Fruit fly (Drosophila melanogaster) whole organism, embryonic: ENCODE data around the gene UQCR-C2.

ENCODE experiments used
- Ada2b ChIP-seq: fragments of 200-800 bp; sonication (Bioruptor generic); IDR thresholded peaks from 2 replicates; pipeline ENCODE4 v1.3.6; 2022; ENCODE audit warnings: missing biosample characterization, missing genetic modification characterization
- Adf1 ChIP-seq: fragments of 200-800 bp; sonication (Bioruptor generic); IDR thresholded peaks from 2 replicates; pipeline ENCODE4 v1.3.6; 2022; ENCODE audit warnings: missing biosample characterization, missing genetic modification characterization
- Antp ChIP-seq: fragments of 200-800 bp; sonication (Bioruptor generic); optimal IDR thresholded peaks from 3 replicates; lab custom pipeline; 2016; ENCODE audit warnings: missing biosample characterization, missing genetic modification characterization
- Bgb ChIP-seq: fragments of 200-800 bp; sonication (Bioruptor generic); IDR thresholded peaks from 2 replicates; pipeline ENCODE4 v1.3.6; 2022; ENCODE audit warnings: missing biosample characterization, missing genetic modification characterization; ENCODE audit not compliant: partially characterized antibody
- CG10267 ChIP-seq: fragments of 200-800 bp; sonication (Bioruptor generic); optimal IDR thresholded peaks from 2 replicates; lab custom pipeline; 2018; ENCODE audit warnings: missing biosample characterization, mild to moderate bottlenecking, missing genetic modification characterization, moderate library complexity
- CG10543 ChIP-seq: fragments of 200-800 bp; sonication (Bioruptor generic); optimal IDR thresholded peaks from 3 replicates; lab custom pipeline; 2017; ENCODE audit warnings: missing biosample characterization, mild to moderate bottlenecking, missing genetic modification characterization, moderate library complexity
- CG12744 ChIP-seq: fragments of 200-800 bp; sonication (Bioruptor generic); optimal IDR thresholded peaks from 2 replicates; lab custom pipeline; 2016; ENCODE audit warnings: missing biosample characterization, missing genetic modification characterization
- CG13775 ChIP-seq: fragments of 200-800 bp; sonication (Bioruptor generic); optimal IDR thresholded peaks from 3 replicates; lab custom pipeline; 2017; ENCODE audit warnings: missing biosample characterization, mild to moderate bottlenecking, missing genetic modification characterization
- CG17328 ChIP-seq: fragments of 200-800 bp; sonication (Bioruptor generic); IDR thresholded peaks from 2 replicates; pipeline ENCODE4 v1.3.6; 2022; ENCODE audit warnings: missing biosample characterization, missing genetic modification characterization
- CG18476 ChIP-seq: fragments of 200-800 bp; sonication (Bioruptor generic); optimal IDR thresholded peaks from 2 replicates; lab custom pipeline; 2016; ENCODE audit warnings: missing biosample characterization, mild to moderate bottlenecking, missing genetic modification characterization
- CG2116 ChIP-seq: fragments of 200-800 bp; sonication (Bioruptor generic); optimal IDR thresholded peaks from 3 replicates; lab custom pipeline; 2018; ENCODE audit warnings: missing biosample characterization, mild to moderate bottlenecking, missing genetic modification characterization
- CG2202 ChIP-seq: fragments of 200-800 bp; sonication (Bioruptor generic); optimal IDR thresholded peaks from 2 replicates; lab custom pipeline; 2018; ENCODE audit warnings: missing biosample characterization, mild to moderate bottlenecking, missing genetic modification characterization
- CG3065 ChIP-seq: fragments of 200-800 bp; sonication (Bioruptor generic); optimal IDR thresholded peaks from 2 replicates; lab custom pipeline; 2016; ENCODE audit warnings: missing biosample characterization, missing genetic modification characterization
- CG31441 ChIP-seq: fragments of 200-800 bp; sonication (Bioruptor generic); IDR thresholded peaks from 2 replicates; pipeline ENCODE4 v1.3.6; 2022; ENCODE audit warnings: missing biosample characterization, missing genetic modification characterization
- CG32532 ChIP-seq: fragments of 200-800 bp; sonication (Bioruptor generic); IDR thresholded peaks from 2 replicates; pipeline ENCODE4 v1.3.6; 2022; ENCODE audit warnings: missing biosample characterization, missing genetic modification characterization
- CG3847 ChIP-seq: fragments of 200-800 bp; sonication (Bioruptor generic); IDR thresholded peaks from 2 replicates; pipeline ENCODE4 v1.3.6; 2022; ENCODE audit warnings: missing biosample characterization, missing genetic modification characterization
- CG4282 ChIP-seq: fragments of 200-800 bp; sonication (Bioruptor generic); optimal IDR thresholded peaks from 2 replicates; lab custom pipeline; 2016; ENCODE audit warnings: missing biosample characterization, missing genetic modification characterization
- CG6813 ChIP-seq: fragments of 200-800 bp; sonication (Bioruptor generic); optimal IDR thresholded peaks from 2 replicates; lab custom pipeline; 2017; ENCODE audit warnings: missing biosample characterization, missing genetic modification characterization, mild to moderate bottlenecking, moderate library complexity, missing genetic modification reagents
- CG6854 ChIP-seq: fragments of 200-800 bp; sonication (Bioruptor generic); optimal IDR thresholded peaks from 3 replicates; lab custom pipeline; 2017; ENCODE audit warnings: missing biosample characterization, mild to moderate bottlenecking, missing genetic modification characterization
- CG7372 ChIP-seq: fragments of 200-800 bp; sonication (Bioruptor generic); IDR thresholded peaks from 2 replicates; pipeline ENCODE4 v1.3.6; 2022; ENCODE audit warnings: missing biosample characterization, missing genetic modification characterization
- CG9437 ChIP-seq: fragments of 200-800 bp; sonication (Bioruptor generic); optimal IDR thresholded peaks from 2 replicates; lab custom pipeline; 2018; ENCODE audit warnings: missing biosample characterization, mild to moderate bottlenecking, missing genetic modification characterization
- Dip3 ChIP-seq: fragments of 200-800 bp; sonication (Bioruptor generic); optimal IDR thresholded peaks from 3 replicates; lab custom pipeline; 2016; ENCODE audit warnings: missing biosample characterization, missing genetic modification characterization
- Doc2 ChIP-seq: fragments of 200-800 bp; sonication (Bioruptor generic); IDR thresholded peaks from 2 replicates; pipeline ENCODE4 v1.3.6; 2022; ENCODE audit warnings: missing biosample characterization, missing genetic modification characterization
- Doc3 ChIP-seq: fragments of 200-800 bp; sonication (Bioruptor generic); IDR thresholded peaks from 3 replicates; pipeline ENCODE4 v1.3.6; 2022; ENCODE audit warnings: missing biosample characterization, missing genetic modification characterization; ENCODE audit not compliant: partially characterized antibody
- Ets65A ChIP-seq: fragments of 200-800 bp; sonication (Bioruptor generic); peaks from one replicate; lab custom pipeline; 2016; ENCODE audit warnings: missing biosample characterization, missing genetic modification characterization
- Ets97D ChIP-seq: fragments of 200-800 bp; sonication (Bioruptor generic); optimal IDR thresholded peaks from 3 replicates; lab custom pipeline; 2016; ENCODE audit warnings: missing biosample characterization, missing genetic modification characterization
- Fer3 ChIP-seq: fragments of 200-800 bp; sonication (Bioruptor generic); optimal IDR thresholded peaks from 2 replicates; lab custom pipeline; 2018; ENCODE audit warnings: missing biosample characterization, mild to moderate bottlenecking, missing genetic modification characterization, moderate library complexity
- Hr51 ChIP-seq, 2 experiments: fragments of 200-800 bp; sonication (Bioruptor generic); optimal IDR thresholded peaks; 2 replicates in 1 of 2; 3 replicates in 1 of 2; lab custom pipeline; 2016 to 2018; ENCODE audit warnings: missing biosample characterization in 2 of 2, missing genetic modification characterization in 2 of 2, mild to moderate bottlenecking in 1 of 2, moderate library complexity in 1 of 2
- Med ChIP-seq: fragments of 200-800 bp; sonication (Bioruptor generic); peaks from one replicate; lab custom pipeline; 2016; ENCODE audit warnings: missing biosample characterization, missing genetic modification characterization, mild to moderate bottlenecking, inconsistent platforms, moderate library complexity
- Mes4 ChIP-seq: fragments of 200-800 bp; sonication (Bioruptor generic); optimal IDR thresholded peaks from 2 replicates; lab custom pipeline; 2016; ENCODE audit warnings: missing biosample characterization, missing genetic modification characterization
- Myb ChIP-seq: fragments of 200-800 bp; sonication (Bioruptor generic); optimal IDR thresholded peaks from 2 replicates; lab custom pipeline; 2016; ENCODE audit warnings: missing biosample characterization, missing genetic modification characterization
- Nf-YA ChIP-seq: fragments of 200-800 bp; sonication (Bioruptor generic); IDR thresholded peaks from 2 replicates; pipeline ENCODE4 v1.3.6; 2022; ENCODE audit warnings: missing biosample characterization, missing genetic modification characterization
- Side ChIP-seq: fragments of 200-800 bp; sonication (Bioruptor generic); optimal IDR thresholded peaks from 2 replicates; lab custom pipeline; 2016; ENCODE audit warnings: missing biosample characterization, missing genetic modification characterization
- Tbp ChIP-seq: fragments of >200 bp; optimal IDR thresholded peaks from 2 replicates; lab custom pipeline; 2018; ENCODE audit warnings: missing biosample characterization, missing genetic modification characterization
- Vsx1 ChIP-seq: fragments of 200-800 bp; sonication (Bioruptor generic); optimal IDR thresholded peaks from 2 replicates; lab custom pipeline; 2017; ENCODE audit warnings: missing biosample characterization, mild to moderate bottlenecking, missing genetic modification characterization, missing genetic modification reagents
- bbx ChIP-seq: fragments of 200-800 bp; sonication (Bioruptor generic); IDR thresholded peaks from 2 replicates; pipeline ENCODE4 v1.3.6; 2022; ENCODE audit warnings: missing biosample characterization, missing genetic modification characterization; ENCODE audit not compliant: partially characterized antibody
- cas ChIP-seq: fragments of 200-800 bp; sonication (Bioruptor generic); IDR thresholded peaks from 2 replicates; pipeline ENCODE4 v1.3.6; 2022; ENCODE audit warnings: missing biosample characterization, missing genetic modification characterization
- chinmo ChIP-seq: fragments of 200-800 bp; sonication (Bioruptor generic); IDR thresholded peaks from 4 replicates; pipeline ENCODE4 v1.3.6; 2022; ENCODE audit warnings: missing biosample characterization, missing genetic modification characterization; ENCODE audit not compliant: partially characterized antibody
- hth ChIP-seq: fragments of >200 bp; optimal IDR thresholded peaks from 2 replicates; lab custom pipeline; 2017; ENCODE audit warnings: inconsistent platforms
- insv ChIP-seq, 2 experiments: fragments of 200-800 bp; sonication (Bioruptor generic); optimal IDR thresholded peaks; 3 replicates each; lab custom pipeline; 2016 to 2018; ENCODE audit warnings: missing biosample characterization in 2 of 2, missing genetic modification characterization in 2 of 2
- ken ChIP-seq: fragments of 200-800 bp; sonication (Bioruptor generic); IDR thresholded peaks from 3 replicates; pipeline ENCODE4 v1.3.6; 2022; ENCODE audit warnings: missing biosample characterization, missing genetic modification characterization
- knrl ChIP-seq: fragments of 200-800 bp; sonication (Bioruptor generic); IDR thresholded peaks from 3 replicates; pipeline ENCODE4 v1.3.6; 2022; ENCODE audit warnings: missing biosample characterization, missing genetic modification characterization; ENCODE audit not compliant: partially characterized antibody
- lbe ChIP-seq: fragments of 200-800 bp; sonication (Bioruptor generic); optimal IDR thresholded peaks from 2 replicates; lab custom pipeline; 2016; ENCODE audit warnings: missing biosample characterization, mild to moderate bottlenecking, missing genetic modification characterization
- pfk ChIP-seq: fragments of 200-800 bp; sonication (Bioruptor generic); optimal IDR thresholded peaks from 2 replicates; lab custom pipeline; 2018; ENCODE audit warnings: missing biosample characterization, mild to moderate bottlenecking, missing genetic modification characterization, moderate library complexity
- prd ChIP-seq, 3 experiments: fragments of >200 bp in 2 of 3; fragments of 200-800 bp in 1 of 3; sonication (Bioruptor generic) in 1 of 3; optimal IDR thresholded peaks in 2 of 3; IDR thresholded peaks in 1 of 3; 2 replicates in 2 of 3; 3 replicates in 1 of 3; pipeline versions ENCODE4 v1.3.6 to Lab custom; 2017 to 2022; ENCODE audit warnings: missing biosample characterization in 1 of 3, missing genetic modification characterization in 1 of 3
- ranshi ChIP-seq: fragments of 200-800 bp; sonication (Bioruptor generic); IDR thresholded peaks from 2 replicates; pipeline ENCODE4 v1.3.6; 2022; ENCODE audit warnings: missing biosample characterization, missing genetic modification characterization
- row ChIP-seq: fragments of 200-800 bp; sonication (Bioruptor generic); IDR thresholded peaks from 3 replicates; pipeline ENCODE4 v1.3.6; 2022; ENCODE audit warnings: missing biosample characterization, missing genetic modification characterization
- sisA ChIP-seq: fragments of 200-800 bp; sonication (Bioruptor generic); IDR thresholded peaks from 2 replicates; pipeline ENCODE4 v1.3.6; 2022; ENCODE audit warnings: missing biosample characterization, missing genetic modification characterization
- sug ChIP-seq: fragments of 200-800 bp; optimal IDR thresholded peaks from 2 replicates; lab custom pipeline; 2019; ENCODE audit warnings: missing biosample characterization, mild to moderate bottlenecking, missing genetic modification characterization, moderate library complexity
- tx ChIP-seq: fragments of 200-800 bp; sonication (Bioruptor generic); optimal IDR thresholded peaks from 2 replicates; lab custom pipeline; 2016; ENCODE audit warnings: missing biosample characterization, missing genetic modification characterization

UQCR-C2 gene

dm6 chr3L:16609120-16609519 is 25.2 kb downstream of the UQCR-C2 start, which contains the start of gene CG4098:
CG4098 (minus strand) TSS chr3L:16609347.
- TF ChIP-seq CG6854 (GFP tag; lab: Kevin White, UChicago) (no peak), CG31441 (peak; percentile 11; the same call in 1 of the 2 replicates), cas (GFP tag; lab: Robert Waterston, UW) (peak; percentile 31; the same call in 1 of the 2 replicates), Ets97D (GFP tag; lab: Kevin White, UChicago) (peak; percentile 47), sug (peak; percentile 40), Fer3 (peak; percentile 54), CG9437 (no peak), Tbp (no peak), Dip3 (GFP tag; lab: Kevin White, UChicago) (peak; percentile 55), Nf-YA (GFP tag; lab: Robert Waterston, UW) (peak; percentile 48; the same call in 1 of the 2 replicates), tx (GFP tag; lab: Kevin White, UChicago) (no peak), CG6813 (GFP tag; lab: Kevin White, UChicago) (no peak), Vsx1 (GFP tag; lab: Kevin White, UChicago) (no peak), CG2116 (peak; percentile 0), knrl (GFP tag; lab: Robert Waterston, UW) (0 out of 3 replicates have a peak, but pooled peaks have one; percentile 21), Hr51 (GFP tag; optimal IDR thresholded peaks at IDR 0.05; lab: Kevin White, UChicago) (peak; percentile 7 to 39), Doc3 (GFP tag; lab: Robert Waterston, UW) (0 out of 3 replicates have a peak, but pooled peaks have one; percentile 10), lbe (GFP tag; lab: Kevin White, UChicago) (peak; percentile 21), Mes4 (GFP tag; lab: Kevin White, UChicago) (peak; percentile 13), bbx (GFP tag; lab: Robert Waterston, UW) (peak; percentile 23; the same call in 1 of the 2 replicates), insv (GFP tag; optimal IDR thresholded peaks at IDR 0.05; lab: Kevin White, UChicago) (no peak), Adf1 (GFP tag; lab: Robert Waterston, UW) (peak; percentile 27; the same call in 1 of the 2 replicates), sisA (GFP tag; lab: Robert Waterston, UW) (peak; percentile 65), CG10543 (GFP tag; lab: Kevin White, UChicago) (peak; percentile 27), CG17328 (GFP tag; lab: Robert Waterston, UW) (peak; percentile 71), Ets65A (GFP tag; lab: Kevin White, UChicago) (no peak), CG10267 (tag; lab: Kevin White, UChicago) (peak; percentile 44), CG3065 (GFP tag; lab: Kevin White, UChicago) (no peak), Bgb (no peak), Myb (GFP tag; lab: Kevin White, UChicago) (peak; percentile 61), CG2202 (tag; lab: Kevin White, UChicago) (no peak), Side (GFP tag; lab: Kevin White, UChicago) (peak; percentile 12), Doc2 (GFP tag; lab: Robert Waterston, UW) (no peak), pfk (GFP tag; lab: Kevin White, UChicago) (no peak), CG7372 (peak; percentile 43; the same call in 1 of the 2 replicates), chinmo (no peak), ken (GFP tag; lab: Robert Waterston, UW) (peak; percentile 83), CG4282 (GFP tag; lab: Kevin White, UChicago) (peak; percentile 33), Antp (GFP tag; lab: Kevin White, UChicago) (peak; percentile 83), Ada2b (GFP tag; lab: Robert Waterston, UW) (peak; percentile 64; the same call in 1 of the 2 replicates), CG3847 (peak; percentile 93), row (GFP tag; lab: Robert Waterston, UW) (peak; percentile 97), ranshi (GFP tag; lab: Robert Waterston, UW) (peak; percentile 56), hth (lab: Kevin White, UChicago) (no peak), Med (peak; percentile 96), CG13775 (GFP tag; lab: Kevin White, UChicago) (peak; percentile 41), CG12744 (peak; percentile 46), CG32532 (GFP tag; lab: Robert Waterston, UW) (peak; percentile 81), prd (optimal IDR thresholded peaks at IDR 0.05; lab: Kevin White, UChicago) (no peak), prd (GFP tag; IDR thresholded peaks at IDR 0.05; lab: Robert Waterston, UW) (peak; percentile 77), CG18476 (no peak)
